Fruit fly (Drosophila melanogaster): Measurements from ENCODE around the gene CG6763.

CG6763 gene

dm6 chr3R:23303297-23303696 is 19.5 kb downstream of the CG6763 start (continued):
- TF ChIP-seq CG4820 (GFP tag; optimal IDR thresholded peaks at IDR 0.05) (peak; percentile 8), CG2712 (tag; optimal IDR thresholded peaks at IDR 0.05) (peak; percentile 76), Deaf1 (tag; optimal IDR thresholded peaks at IDR 0.05) (no peak), CG4360 (GFP tag; IDR thresholded peaks at IDR 0.05) (peak; percentile 59), CG2202 (tag; optimal IDR thresholded peaks at IDR 0.05) (peak; percentile 3), pan (optimal IDR thresholded peaks at IDR 0.05) (no peak), pan (GFP tag; optimal IDR thresholded peaks at IDR 0.05 in 1 of 2, IDR thresholded peaks at IDR 0.05 in 1 of 2) (peak in 1 of 2 experiments; percentile 40), CG1602 (GFP tag; optimal IDR thresholded peaks at IDR 0.05) (no peak), CG7839 (tag; optimal IDR thresholded peaks at IDR 0.05) (peak; percentile 4), maf-S (GFP tag; optimal IDR thresholded peaks at IDR 0.05) (no peak), CG12391 (tag; optimal IDR thresholded peaks at IDR 0.05) (peak; percentile 48), CG17361 (GFP tag; IDR thresholded peaks at IDR 0.05) (0 out of 3 replicates have a peak, but pooled peaks have one; percentile 40), tin (GFP tag; optimal IDR thresholded peaks at IDR 0.05) (peak; percentile 6), Nf-YB (GFP tag; optimal IDR thresholded peaks at IDR 0.05) (peak; percentile 59), ase (GFP tag; IDR thresholded peaks at IDR 0.05) (0 out of 3 replicates have a peak, but pooled peaks have one; percentile 15), jing (GFP tag; optimal IDR thresholded peaks at IDR 0.05) (no peak), CG2129 (GFP tag; IDR thresholded peaks at IDR 0.05; ENCODE audit: partially characterized antibody) (no peak), D19A (tag; optimal IDR thresholded peaks at IDR 0.05) (peak; percentile 41), sens-2 (GFP tag; IDR thresholded peaks at IDR 0.05) (no peak), lov (optimal IDR thresholded peaks at IDR 0.05) (no peak), lov (GFP tag; IDR thresholded peaks at IDR 0.05) (peak; percentile 60; the same call in 1 of the 3 replicates), trem (tag; optimal IDR thresholded peaks at IDR 0.05) (peak; percentile 13), bsh (GFP tag; optimal IDR thresholded peaks at IDR 0.05) (peak in 1 of 2 experiments; percentile 48), Chrac-16 (GFP tag; optimal IDR thresholded peaks at IDR 0.05) (peak; percentile 46), CG16863 (GFP tag; optimal IDR thresholded peaks at IDR 0.05) (peak; percentile 32), CG13123 (GFP tag; optimal IDR thresholded peaks at IDR 0.05) (no peak), chn (GFP tag; optimal IDR thresholded peaks at IDR 0.05) (peak; percentile 36), CG18262 (tag; optimal IDR thresholded peaks at IDR 0.05) (peak; percentile 70), amos (GFP tag; IDR thresholded peaks at IDR 0.05; ENCODE audit: partially characterized antibody) (no peak), CG2199 (GFP tag; IDR thresholded peaks at IDR 0.05) (0 out of 3 replicates have a peak, but pooled peaks have one; percentile 28), gsb-n (tag; optimal IDR thresholded peaks at IDR 0.05) (peak; percentile 42), sob (GFP tag; IDR thresholded peaks at IDR 0.05) (0 out of 2 replicates have a peak, but pooled peaks have one; percentile 18), gcm (GFP tag; optimal IDR thresholded peaks at IDR 0.05) (peak; percentile 77), HLH3B (GFP tag; IDR thresholded peaks at IDR 0.05) (no peak), CG3838 (GFP tag; optimal IDR thresholded peaks at IDR 0.05) (no peak), CG10959 (GFP tag; IDR thresholded peaks at IDR 0.05) (peak; percentile 49), CG8388 (GFP tag; optimal IDR thresholded peaks at IDR 0.05) (peak; percentile 28), Doc2 (GFP tag; IDR thresholded peaks at IDR 0.05) (no peak), Sry-β (GFP tag; optimal IDR thresholded peaks at IDR 0.05) (no peak), CG13775 (GFP tag; optimal IDR thresholded peaks at IDR 0.05) (peak; percentile 3), Ssrp (tag; optimal IDR thresholded peaks at IDR 0.05) (peak; percentile 12), CG10979 (tag; optimal IDR thresholded peaks at IDR 0.05) (peak; percentile 71), NC2β (GFP tag; optimal IDR thresholded peaks at IDR 0.05) (peak; percentile 44), CG8924 (tag; optimal IDR thresholded peaks at IDR 0.05) (peak; percentile 62), sens (GFP tag) (peak; percentile 83), CG9727 (GFP tag; optimal IDR thresholded peaks at IDR 0.05) (peak; percentile 68), cwo (GFP tag; optimal IDR thresholded peaks at IDR 0.05) (no peak), CG10209 (GFP tag; optimal IDR thresholded peaks at IDR 0.05) (peak; percentile 12)

Measured in whole organism, embryonic.